Fruit fly (Drosophila melanogaster): ENCODE measurements around the gene eIF2gamma.

DNA sequence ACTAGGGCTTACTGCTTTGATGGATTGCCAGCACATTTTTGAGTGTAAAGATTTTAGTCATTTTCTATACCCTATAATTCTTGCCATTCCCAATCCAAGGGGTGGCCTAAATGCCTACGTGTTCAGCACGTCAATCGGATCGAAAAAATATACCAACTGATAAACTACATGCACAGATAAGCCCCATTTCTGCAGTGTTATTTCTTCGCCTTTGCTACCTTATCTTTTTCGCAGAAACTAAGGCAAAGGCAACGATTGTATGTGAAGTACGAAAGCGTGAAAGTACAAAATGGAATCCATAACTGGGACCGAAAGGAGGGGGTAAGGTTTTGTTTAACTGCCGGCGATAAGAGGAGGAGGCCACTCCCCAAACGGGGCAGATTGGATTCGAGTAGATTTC, 34.6 kb upstream of the eIF2gamma start:
- TF ChIP-seq CG8478 (optimal IDR thresholded peaks at IDR 0.05) (no peak), CTCF (optimal IDR thresholded peaks at IDR 0.05) (no peak)

All from S2 (cell line).